Fruit fly (Drosophila melanogaster): Measurements from ENCODE around the gene Nmdmc.
A peak's percentile ranks its signal among the peaks of the same experiment; 100 is the strongest.

Nmdmc gene

dm6 chr3R:9055119-9056105 is 5.1 kb upstream of the Nmdmc start (continued):
- TF ChIP-seq tx (GFP tag; optimal IDR thresholded peaks at IDR 0.05) = peak; percentile 51
- TF ChIP-seq CG10979 (tag; optimal IDR thresholded peaks at IDR 0.05) = peak; percentile 94
- no peak for TF ChIP-seq hth (optimal IDR thresholded peaks at IDR 0.05)
- peak; percentile 77 for TF ChIP-seq CG31365 (tag; optimal IDR thresholded peaks at IDR 0.05)
- peak; percentile 87 for TF ChIP-seq Hey (tag; optimal IDR thresholded peaks at IDR 0.05)
- TF ChIP-seq pita (GFP tag; optimal IDR thresholded peaks at IDR 0.05) = no peak
- no peak for TF ChIP-seq cg (GFP tag; optimal IDR thresholded peaks at IDR 0.05)
- no peak for TF ChIP-seq fd102C (GFP tag; optimal IDR thresholded peaks at IDR 0.05)
- TF ChIP-seq insv (GFP tag; optimal IDR thresholded peaks at IDR 0.05) = peak in 1 of 2 experiments; percentile 49
- no peak for TF ChIP-seq eve (GFP tag; optimal IDR thresholded peaks at IDR 0.05)
- peak; percentile 81 for TF ChIP-seq pb (GFP tag; optimal IDR thresholded peaks at IDR 0.05)
- no peak for TF ChIP-seq Atf6 (GFP tag; IDR thresholded peaks at IDR 0.05)
- no peak for TF ChIP-seq CG10366 (GFP tag; IDR thresholded peaks at IDR 0.05)
- TF ChIP-seq abd-A (tag; optimal IDR thresholded peaks at IDR 0.05) = peak; percentile 22
- peak; percentile 75 for TF ChIP-seq CG9609 (GFP tag; optimal IDR thresholded peaks at IDR 0.05)
- no peak for TF ChIP-seq CG2129 (GFP tag; IDR thresholded peaks at IDR 0.05; ENCODE audit: partially characterized antibody)
- peak; percentile 77 for TF ChIP-seq Dip3 (GFP tag; optimal IDR thresholded peaks at IDR 0.05)
- TF ChIP-seq D (optimal IDR thresholded peaks at IDR 0.05) = no peak
- peak; percentile 89 for TF ChIP-seq D (GFP tag; optimal IDR thresholded peaks at IDR 0.05)
- TF ChIP-seq Sry-δ (GFP tag; optimal IDR thresholded peaks at IDR 0.05) = peak; percentile 21
- no peak for TF ChIP-seq Rx (GFP tag; IDR thresholded peaks at IDR 0.05)
- TF ChIP-seq rib (GFP tag; IDR thresholded peaks at IDR 0.05) = no peak
- TF ChIP-seq CG7786 (GFP tag; optimal IDR thresholded peaks at IDR 0.05) = peak; percentile 80
- no peak for TF ChIP-seq gsb (GFP tag; IDR thresholded peaks at IDR 0.05)
- peak; percentile 91 for TF ChIP-seq sqz (GFP tag; optimal IDR thresholded peaks at IDR 0.05)
- TF ChIP-seq dm (GFP tag; optimal IDR thresholded peaks at IDR 0.05) = peak; percentile 45
- TF ChIP-seq CG6654 (GFP tag; optimal IDR thresholded peaks at IDR 0.05) = peak; percentile 75
- TF ChIP-seq CG4424 (GFP tag; optimal IDR thresholded peaks at IDR 0.05) = peak; percentile 94
- no peak for TF ChIP-seq CG32532 (GFP tag; IDR thresholded peaks at IDR 0.05)
- TF ChIP-seq ftz-f1 (GFP tag; optimal IDR thresholded peaks at IDR 0.05) = no peak
- TF ChIP-seq jigr1 (GFP tag; IDR thresholded peaks at IDR 0.05) = no peak
- peak; percentile 97 for TF ChIP-seq PHDP (tag; optimal IDR thresholded peaks at IDR 0.05)
- TF ChIP-seq Med (GFP tag) = peak; percentile 98
- TF ChIP-seq Bdp1 (GFP tag; optimal IDR thresholded peaks at IDR 0.05) = peak; percentile 23
- TF ChIP-seq CG17359 (tag; optimal IDR thresholded peaks at IDR 0.05) = peak; percentile 95
- no peak for TF ChIP-seq CG17361 (GFP tag; IDR thresholded peaks at IDR 0.05)
- TF ChIP-seq Ets97D (GFP tag; optimal IDR thresholded peaks at IDR 0.05) = peak; percentile 76
- no peak for TF ChIP-seq tll (GFP tag; optimal IDR thresholded peaks at IDR 0.05)
- TF ChIP-seq CG4404 (GFP tag; IDR thresholded peaks at IDR 0.05) = no peak
- TF ChIP-seq dmrt99B (tag; optimal IDR thresholded peaks at IDR 0.05) = peak; percentile 97
- TF ChIP-seq CG15479 (GFP tag; optimal IDR thresholded peaks at IDR 0.05) = no peak
- peak; percentile 85 for TF ChIP-seq nau (GFP tag; optimal IDR thresholded peaks at IDR 0.05)
- no peak for TF ChIP-seq CG31224 (GFP tag; IDR thresholded peaks at IDR 0.05)
- TF ChIP-seq lov (optimal IDR thresholded peaks at IDR 0.05) = no peak
- TF ChIP-seq lov (GFP tag; IDR thresholded peaks at IDR 0.05) = no peak
- no peak for TF ChIP-seq CG17912 (GFP tag; optimal IDR thresholded peaks at IDR 0.05)
- no peak for TF ChIP-seq CG32767 (GFP tag; IDR thresholded peaks at IDR 0.05)
- peak; percentile 69 for TF ChIP-seq CG8281 (tag; optimal IDR thresholded peaks at IDR 0.05)
- TF ChIP-seq tio (GFP tag; optimal IDR thresholded peaks at IDR 0.05) = peak; percentile 89
- no peak for TF ChIP-seq HLH3B (GFP tag; IDR thresholded peaks at IDR 0.05)

Measured in whole organism, embryonic.